Worm (Caenorhabditis elegans): Measurements from ENCODE around the gene grl-29.
"Not testable (repeated sequence)": the region's sequence is repeated elsewhere in the genome, so short reads cannot be mapped to it uniquely, and the experiment has no call there.

grl-29 gene

DNA sequence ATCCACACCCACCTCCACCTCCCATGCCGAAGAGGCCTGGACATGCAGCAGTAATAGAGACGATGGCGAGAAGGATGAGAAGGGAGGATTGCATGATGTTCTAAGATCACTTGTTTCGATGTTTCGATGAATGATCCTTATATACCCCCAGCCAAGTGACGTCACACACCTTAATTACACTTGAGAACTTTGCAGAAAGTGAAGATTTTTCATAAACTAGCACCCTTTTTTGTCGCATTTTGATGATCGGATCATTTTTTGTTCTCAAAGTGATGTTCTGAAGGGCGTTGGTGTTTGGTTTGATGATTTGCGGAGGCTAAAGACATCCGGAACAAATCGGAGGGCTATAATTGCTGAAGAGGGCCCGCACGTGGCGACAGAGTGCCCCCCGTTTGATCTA lies 20.7 kb upstream of the grl-29 start, which contains the start of gene grl-27:
grl-27 (minus strand) TSS at position 101 of the 400 bp plus-strand sequence.
- TF ChIP-seq unc-62 (GFP tag; optimal IDR thresholded peaks at IDR 0.05): no peak

DNA sequence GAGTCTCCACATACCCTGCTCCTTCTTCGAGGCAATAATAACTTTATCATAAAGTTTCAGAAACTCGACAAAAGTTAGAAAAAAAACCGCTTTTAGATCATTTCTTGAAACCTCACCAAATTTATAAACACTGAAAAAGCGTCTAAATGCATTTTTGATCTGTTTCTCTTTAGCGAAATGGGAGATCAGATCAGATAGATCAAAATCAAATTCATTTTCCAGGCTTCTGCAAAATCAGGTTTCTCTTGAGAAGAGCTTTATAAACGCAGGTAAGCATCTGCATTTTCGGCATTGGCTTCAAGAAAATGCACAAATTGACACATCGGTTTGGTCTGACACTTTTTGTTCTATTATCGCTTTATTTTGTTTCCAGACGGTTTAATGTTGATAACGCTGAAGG lies 17.4 kb upstream of the grl-29 start, which contains the start of gene F40C5.1:
F40C5.1 (plus strand) TSS at position 301 of the 400 bp plus-strand sequence.
- not testable (repeated sequence) for TF ChIP-seq unc-62 (GFP tag; optimal IDR thresholded peaks at IDR 0.05)

DNA sequence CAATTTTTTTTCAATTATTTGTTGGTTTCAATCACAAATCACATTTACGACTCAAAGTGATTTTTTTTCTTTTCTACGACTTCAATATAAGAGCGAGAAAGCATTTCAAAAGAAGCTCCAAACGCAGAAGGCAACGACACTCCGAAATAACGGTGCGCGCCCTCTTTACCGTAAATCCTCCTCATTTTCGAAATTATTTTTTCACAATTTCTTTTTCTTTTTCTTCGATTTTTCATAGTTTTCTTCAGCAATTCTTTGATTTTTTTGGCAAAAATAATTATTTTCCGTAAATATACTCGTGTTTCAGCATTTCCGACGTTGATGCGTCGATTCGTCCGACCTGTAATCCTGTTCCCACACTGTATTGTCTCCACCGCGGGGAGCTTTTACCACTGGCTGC lies 15.7 kb upstream of the grl-29 start, which contains the start of gene F40C5.2:
F40C5.2 (plus strand) TSS at position 301 of the 400 bp plus-strand sequence.
- not testable (repeated sequence) for TF ChIP-seq unc-62 (GFP tag; optimal IDR thresholded peaks at IDR 0.05)

DNA sequence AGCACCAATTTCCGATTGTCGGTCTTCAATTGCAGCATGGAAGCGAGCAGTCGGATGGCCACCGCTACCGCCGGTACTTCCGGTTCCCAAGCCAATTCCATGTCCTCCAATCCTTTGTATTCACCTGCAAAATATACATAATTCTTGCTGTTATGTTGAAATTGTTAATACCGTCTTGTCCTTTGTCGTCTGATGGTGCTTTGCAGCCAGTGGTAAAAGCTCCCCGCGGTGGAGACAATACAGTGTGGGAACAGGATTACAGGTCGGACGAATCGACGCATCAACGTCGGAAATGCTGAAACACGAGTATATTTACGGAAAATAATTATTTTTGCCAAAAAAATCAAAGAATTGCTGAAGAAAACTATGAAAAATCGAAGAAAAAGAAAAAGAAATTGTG lies 9.3 kb upstream of the grl-29 start, which contains the start of gene T24A6.17:
T24A6.17 (minus strand) TSS at position 101 of the 400 bp plus-strand sequence.
- not testable (repeated sequence) for TF ChIP-seq unc-62 (GFP tag; optimal IDR thresholded peaks at IDR 0.05)

DNA sequence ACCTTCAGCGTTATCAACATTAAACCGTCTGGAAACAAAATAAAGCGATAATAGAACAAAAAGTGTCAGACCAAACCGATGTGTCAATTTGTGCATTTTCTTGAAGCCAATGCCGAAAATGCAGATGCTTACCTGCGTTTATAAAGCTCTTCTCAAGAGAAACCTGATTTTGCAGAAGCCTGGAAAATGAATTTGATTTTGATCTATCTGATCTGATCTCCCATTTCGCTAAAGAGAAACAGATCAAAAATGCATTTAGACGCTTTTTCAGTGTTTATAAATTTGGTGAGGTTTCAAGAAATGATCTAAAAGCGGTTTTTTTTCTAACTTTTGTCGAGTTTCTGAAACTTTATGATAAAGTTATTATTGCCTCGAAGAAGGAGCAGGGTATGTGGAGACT lies 7.8 kb upstream of the grl-29 start, which contains the start of gene T24A6.16:
T24A6.16 (minus strand) TSS at position 101 of the 400 bp plus-strand sequence.
- TF ChIP-seq unc-62 (GFP tag; optimal IDR thresholded peaks at IDR 0.05): not testable (repeated sequence)

DNA sequence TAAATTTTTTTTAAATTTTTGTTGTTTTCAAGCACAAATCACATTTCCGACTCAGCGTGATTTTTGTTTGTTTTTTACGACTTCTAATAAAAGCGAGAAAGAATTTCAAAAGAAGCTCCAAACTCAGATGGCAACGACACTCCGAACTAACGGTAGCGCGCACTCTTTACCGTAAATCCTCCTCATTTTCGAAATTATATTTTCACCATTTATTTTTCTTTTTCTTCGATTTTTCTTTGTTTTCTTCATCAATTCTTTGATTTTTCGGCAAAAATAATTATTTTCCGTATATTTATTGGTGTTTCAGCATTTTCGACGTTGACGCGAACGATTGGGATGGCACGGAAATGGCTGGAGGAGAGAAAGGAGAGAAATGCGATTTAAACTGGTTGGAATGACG lies 3.7 kb upstream of the grl-29 start, which contains the start of gene T24A6.1:
T24A6.1 (plus strand) TSS at position 301 of the 400 bp plus-strand sequence.
- not testable (repeated sequence) for TF ChIP-seq unc-62 (GFP tag; optimal IDR thresholded peaks at IDR 0.05)

DNA sequence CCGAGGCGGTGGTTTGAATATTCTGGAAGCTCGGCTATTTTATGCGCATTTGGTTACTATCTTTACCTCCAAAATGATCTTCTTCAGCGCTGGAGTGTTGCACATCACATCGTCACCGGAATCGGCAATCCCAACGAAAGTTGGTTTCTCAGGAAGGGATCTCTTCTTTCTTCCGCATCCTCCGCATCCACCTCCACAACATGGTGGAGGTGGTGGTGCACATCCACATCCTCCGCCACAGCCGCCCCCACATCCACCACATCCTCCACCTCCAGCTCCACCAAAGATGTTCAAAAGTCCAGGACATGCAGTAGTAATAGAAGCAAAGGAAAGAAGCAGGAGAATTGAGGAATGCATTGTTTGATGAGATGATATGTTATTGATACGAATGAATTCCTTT lies 2.4 kb upstream of the grl-29 start, which contains the start of gene grl-31:
grl-31 (minus strand) TSS at position 357 of the 400 bp plus-strand sequence.
- no peak for TF ChIP-seq unc-62 (GFP tag; optimal IDR thresholded peaks at IDR 0.05)

DNA sequence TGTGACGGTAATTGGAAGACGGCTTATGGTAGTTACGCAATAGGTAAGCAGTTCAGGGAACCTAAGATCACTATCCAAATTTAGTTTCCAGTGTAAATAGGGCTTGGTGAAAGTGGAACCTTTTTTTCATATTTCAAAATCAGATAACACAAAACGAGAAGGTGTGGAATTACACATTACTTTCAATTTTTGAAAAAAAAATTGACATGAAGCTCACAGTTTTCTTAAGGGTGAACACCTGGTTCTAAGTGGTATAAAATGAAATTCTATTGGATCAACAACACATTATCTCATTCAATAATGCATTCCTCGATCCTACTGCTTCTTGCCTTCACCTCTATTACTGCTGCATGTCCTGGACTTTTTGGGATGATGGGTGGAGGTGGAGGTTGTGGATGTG lies 950 bp upstream of the grl-29 start, which contains the start of gene grl-30:
grl-30 (plus strand) TSS at position 301 of the 400 bp plus-strand sequence.
- TF ChIP-seq unc-62 (GFP tag; optimal IDR thresholded peaks at IDR 0.05): no peak

DNA sequence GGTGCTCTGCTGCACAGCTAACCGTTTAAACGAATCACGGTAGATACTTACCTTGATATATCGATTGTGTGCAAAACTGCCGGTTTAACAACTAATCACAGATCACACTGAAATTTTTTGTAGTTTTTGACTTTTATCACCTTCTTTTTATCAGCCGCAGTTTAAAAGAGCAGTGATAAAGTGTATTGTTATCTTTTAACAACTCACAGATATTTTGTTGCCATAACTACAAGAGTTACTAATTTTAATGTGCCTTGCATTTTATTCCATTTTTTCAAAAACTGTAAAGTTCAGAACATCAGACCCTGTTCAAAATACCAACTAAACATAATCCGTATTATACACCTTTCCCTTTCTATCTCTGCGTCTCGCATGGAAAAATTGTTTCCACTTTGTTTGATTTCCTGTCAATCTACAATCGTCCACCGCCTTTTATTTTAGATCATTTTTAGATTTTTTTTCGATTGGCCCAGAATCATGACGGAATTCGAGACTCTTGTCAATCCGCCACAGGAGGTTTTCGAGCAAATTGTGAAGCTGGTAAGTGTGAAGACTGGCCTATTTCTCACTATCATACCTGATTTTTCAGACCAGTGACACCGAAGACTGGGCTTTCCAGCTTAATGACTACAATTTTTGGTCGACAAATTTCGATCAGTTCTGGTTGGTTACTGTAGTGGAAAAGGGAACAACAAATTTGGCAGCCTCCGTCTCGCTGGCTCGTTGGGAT lies 2.1 kb downstream of the grl-29 start, which contains the start of gene T24A6.20:
T24A6.20 (plus strand) TSS at position 395 of the 730 bp plus-strand sequence.
- no peak for TF ChIP-seq unc-62 (GFP tag; optimal IDR thresholded peaks at IDR 0.05)

DNA sequence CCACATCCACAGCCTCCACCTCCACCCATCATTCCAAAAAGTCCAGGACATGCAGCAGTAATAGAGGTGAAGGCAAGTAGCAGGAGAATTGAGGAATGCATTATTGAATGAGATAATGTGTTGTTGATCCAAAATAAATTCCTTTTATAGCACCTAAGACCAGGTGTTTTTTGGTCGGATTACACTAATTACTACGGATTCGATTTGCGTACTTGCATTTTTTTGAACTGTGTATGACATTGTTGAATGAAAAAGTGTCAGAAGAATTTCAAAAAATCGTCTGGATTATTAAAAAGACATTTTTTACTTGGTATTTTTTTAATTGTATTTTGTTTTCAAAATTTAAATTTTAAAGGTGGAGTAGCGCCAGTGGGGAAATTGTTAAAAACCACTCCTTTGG lies 3.3 kb downstream of the grl-29 start, which contains the start of gene grl-28:
grl-28 (minus strand) TSS at position 101 of the 400 bp plus-strand sequence.
- TF ChIP-seq unc-62 (GFP tag; optimal IDR thresholded peaks at IDR 0.05): no peak

DNA sequence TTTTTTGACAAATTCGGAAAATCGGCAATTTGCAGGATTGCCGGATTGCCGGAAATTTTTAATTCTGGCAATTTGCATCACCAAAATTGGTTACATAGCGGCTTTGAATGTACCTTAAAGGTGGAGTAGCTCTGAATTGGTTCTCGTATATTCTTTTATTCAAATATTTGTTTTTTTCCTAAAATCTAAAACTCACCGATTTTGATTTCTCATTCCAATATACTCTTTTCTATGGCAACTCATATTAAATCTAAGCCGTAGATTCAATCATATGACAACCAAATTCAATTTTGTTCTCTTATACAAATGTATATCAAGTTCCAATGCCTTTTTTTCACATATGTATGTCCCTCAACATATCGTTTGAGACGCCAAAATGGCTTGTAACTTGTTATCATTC lies 5.5 kb downstream of the grl-29 start, which contains the start of gene sri-21:
sri-21 (plus strand) TSS at position 301 of the 400 bp plus-strand sequence.
- no peak for TF ChIP-seq unc-62 (GFP tag; optimal IDR thresholded peaks at IDR 0.05)

DNA sequence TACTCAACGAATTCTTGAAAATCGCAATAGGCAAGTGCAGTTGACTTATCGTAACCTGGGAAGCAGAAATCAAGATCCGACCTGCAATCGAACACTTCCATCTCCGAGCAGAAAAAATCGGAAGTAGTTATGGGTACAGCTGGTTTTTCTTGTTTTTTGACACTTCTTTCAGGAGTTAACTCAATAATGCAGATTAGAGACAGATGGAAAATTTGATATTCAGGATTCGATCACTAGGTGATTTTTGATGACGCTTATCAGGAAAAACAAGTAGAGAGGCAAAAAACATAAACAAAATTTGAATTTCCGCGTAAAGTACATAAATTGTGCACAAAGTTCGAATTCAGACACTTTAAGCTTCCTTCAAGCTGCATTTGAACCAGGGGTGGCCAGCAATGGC lies 6.2 kb downstream of the grl-29 start, which contains the start of gene srw-130:
srw-130 (minus strand) TSS at position 101 of the 400 bp plus-strand sequence.
- TF ChIP-seq unc-62 (GFP tag; optimal IDR thresholded peaks at IDR 0.05): no peak

DNA sequence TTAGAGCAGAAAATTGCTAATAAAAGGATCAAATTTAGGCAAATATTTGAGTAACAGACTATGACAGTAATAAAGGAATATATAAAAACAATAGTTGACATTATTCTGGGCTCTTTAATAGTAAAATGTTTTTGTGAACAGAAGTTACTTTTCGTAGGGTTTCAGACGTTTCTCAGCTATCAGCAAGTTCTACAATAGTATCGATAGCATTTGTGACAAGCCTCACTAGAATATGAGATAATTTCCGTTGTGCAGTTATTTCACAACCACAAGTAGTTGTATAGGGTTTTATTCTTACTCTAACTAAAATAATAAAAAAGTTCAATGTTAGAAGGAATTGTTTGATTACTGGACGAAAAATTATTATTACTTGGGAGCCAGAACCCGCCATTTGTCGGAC lies 8.5 kb downstream of the grl-29 start, which contains the start of gene srbc-68:
srbc-68 (minus strand) TSS at position 101 of the 400 bp plus-strand sequence.
- TF ChIP-seq unc-62 (GFP tag; optimal IDR thresholded peaks at IDR 0.05): no peak

DNA sequence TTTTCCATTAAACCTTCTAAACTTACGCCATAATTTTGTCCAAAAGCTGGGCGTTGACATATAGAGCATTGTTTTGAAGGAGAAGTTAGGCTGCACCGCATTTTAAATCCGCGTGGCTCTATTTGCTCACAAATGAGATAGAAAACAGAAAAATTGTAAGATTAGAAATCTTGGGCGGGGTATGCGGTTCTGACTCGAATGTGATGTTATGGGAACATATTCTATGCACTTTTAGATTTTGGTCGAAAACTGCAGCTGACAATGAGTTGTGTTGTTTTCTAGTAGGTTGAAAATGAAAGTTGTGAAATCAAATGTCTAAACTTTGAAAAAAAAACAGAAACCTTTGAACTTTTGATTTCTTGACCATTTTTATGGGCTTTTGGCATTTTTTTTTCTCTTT lies 11.7 kb downstream of the grl-29 start, which contains the start of gene nhr-222:
nhr-222 (minus strand) TSS at position 101 of the 400 bp plus-strand sequence.
- no peak for TF ChIP-seq unc-62 (GFP tag; optimal IDR thresholded peaks at IDR 0.05)

DNA sequence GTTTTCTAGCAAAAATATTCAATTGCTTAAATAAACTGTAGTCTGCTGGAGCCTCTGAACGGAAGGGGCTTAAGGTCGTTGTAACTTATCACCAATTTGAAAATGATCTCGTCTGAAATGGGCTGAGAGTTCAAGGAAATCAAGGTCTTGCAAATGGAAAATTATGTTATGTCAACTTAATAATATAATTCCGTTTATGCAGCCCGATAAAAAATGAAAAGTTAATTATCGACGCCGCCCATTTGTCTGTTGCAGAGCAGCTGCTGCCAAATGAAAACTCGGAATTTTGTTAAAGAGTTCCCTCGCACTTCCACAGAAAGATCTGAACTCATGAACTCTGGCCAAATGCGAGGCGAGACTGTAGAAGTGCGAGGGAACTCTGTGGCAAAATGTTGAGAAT lies 13.9 kb downstream of the grl-29 start, which contains the start of gene srbc-67:
srbc-67 (minus strand) TSS at position 101 of the 400 bp plus-strand sequence.
- TF ChIP-seq unc-62 (GFP tag; optimal IDR thresholded peaks at IDR 0.05): no peak

DNA sequence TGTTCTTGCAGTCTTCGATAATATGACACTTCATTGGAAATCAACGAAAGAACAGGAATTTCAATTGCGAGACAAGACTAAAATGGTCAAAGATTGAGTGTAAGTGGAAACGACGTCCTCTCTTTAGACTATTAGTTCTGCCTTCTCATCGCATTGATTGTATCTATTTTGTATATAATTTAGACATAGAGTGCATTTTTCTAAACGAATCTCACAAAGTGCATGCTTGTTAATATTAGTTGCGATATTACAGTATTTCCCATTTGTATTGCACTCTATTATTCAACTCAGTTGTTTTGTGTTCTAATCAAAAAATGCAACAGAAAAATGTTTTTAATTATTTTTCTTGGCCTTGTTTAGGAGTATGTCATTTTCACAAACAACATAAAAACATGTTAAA lies 16.7 kb downstream of the grl-29 start, which contains the start of gene nhr-93:
nhr-93 (minus strand) TSS at position 101 of the 400 bp plus-strand sequence.
- no peak for TF ChIP-seq unc-62 (GFP tag; optimal IDR thresholded peaks at IDR 0.05)

All from whole organism, dauer.